Worm (Caenorhabditis elegans) whole organism, L4 larva: ENCODE measurements around the gene lgc-15.

Source experiments
- F49E8.2 ChIP-seq: sonication (generic microtip); optimal IDR thresholded peaks from 2 replicates; lab custom pipeline; 2016; ENCODE audit warnings: missing compliant biosample characterization, mild to moderate bottlenecking, missing genetic modification characterization, borderline replicate concordance
- T26A8.4 ChIP-seq: fragments of 200-800 bp; sonication (Bioruptor generic); IDR thresholded peaks from 2 replicates; pipeline ENCODE4 v1.3.6; 2022; ENCODE audit warnings: missing genetic modification characterization, missing compliant biosample characterization
- Y105C5A.15 ChIP-seq: fragments of 200-800 bp; sonication (Bioruptor generic); IDR thresholded peaks from 2 replicates; pipeline ENCODE4 v1.3.6; 2022; ENCODE audit warnings: missing genetic modification characterization, missing compliant biosample characterization
- Y75B8A.6 ChIP-seq: fragments of 200-800 bp; sonication (Bioruptor generic); IDR thresholded peaks from 2 replicates; pipeline ENCODE4 v1.3.6; 2022; ENCODE audit warnings: missing genetic modification reagents, missing genetic modification characterization, missing compliant biosample characterization
- ZK337.2 ChIP-seq: fragments of 200-800 bp; sonication (Bioruptor generic); IDR thresholded peaks from 2 replicates; pipeline ENCODE4 v1.3.6; 2022; ENCODE audit warnings: missing genetic modification reagents, missing genetic modification characterization, missing compliant biosample characterization
- aha-1 ChIP-seq: fragments of 150-350 bp; peaks from one replicate; lab custom pipeline; 2014; ENCODE audit warnings: missing biosample characterization, missing genetic modification characterization
- ama-1 ChIP-seq: fragments of 150-350 bp; optimal IDR thresholded peaks from 2 replicates; lab custom pipeline; 2014; ENCODE audit warnings: inconsistent platforms, mixed read lengths
- daf-19 ChIP-seq: fragments of 200-800 bp; sonication (Bioruptor generic); conservative IDR thresholded peaks from 2 replicates; pipeline ENCODE4 v1.3.6; 2022; ENCODE audit warnings: missing genetic modification characterization, missing compliant biosample characterization
- daf-8 ChIP-seq: fragments of 200-800 bp; sonication (Bioruptor generic); IDR thresholded peaks from 2 replicates; pipeline ENCODE4 v1.3.6; 2022; ENCODE audit warnings: missing genetic modification characterization, missing compliant biosample characterization
- dmd-6 ChIP-seq: fragments of 200-800 bp; sonication (Bioruptor generic); IDR thresholded peaks from 2 replicates; pipeline ENCODE4 v1.3.6; 2022; ENCODE audit warnings: missing genetic modification reagents, missing genetic modification characterization, missing compliant biosample characterization
- duxl-1 ChIP-seq: sonication (generic microtip); optimal IDR thresholded peaks from 2 replicates; lab custom pipeline; 2016; ENCODE audit warnings: mild to moderate bottlenecking, missing genetic modification characterization, moderate library complexity, missing compliant biosample characterization; ENCODE audit not compliant: poor library complexity
- egl-27 ChIP-seq: sonication (generic microtip); optimal IDR thresholded peaks from 3 replicates; lab custom pipeline; 2017; ENCODE audit warnings: missing biosample characterization, missing genetic modification reagents, missing genetic modification characterization
- gei-8 ChIP-seq: fragments of 200-800 bp; sonication (Bioruptor generic); optimal IDR thresholded peaks from 2 replicates; lab custom pipeline; 2018; ENCODE audit warnings: mild to moderate bottlenecking, missing genetic modification characterization, missing compliant biosample characterization
- hif-1 ChIP-seq, 2 experiments: sonication (generic microtip); optimal IDR thresholded peaks; 2 replicates each; lab custom pipeline; 2016 to 2017; ENCODE audit warnings: missing compliant biosample characterization in 2 of 2, missing genetic modification characterization in 2 of 2, missing genetic modification reagents in 2 of 2, missing genotype in 2 of 2, mild to moderate bottlenecking in 1 of 2
- hlh-11 ChIP-seq: fragments of 200-800 bp; sonication (Bioruptor generic); optimal IDR thresholded peaks from 2 replicates; lab custom pipeline; 2018; ENCODE audit warnings: mild to moderate bottlenecking, missing genetic modification characterization, missing compliant biosample characterization
- hlh-30 ChIP-seq: sonication (generic microtip); optimal IDR thresholded peaks from 2 replicates; lab custom pipeline; 2017; ENCODE audit warnings: antibody characterized with exemption, mild to moderate bottlenecking, missing genetic modification characterization, missing compliant biosample characterization; ENCODE audit not compliant: insufficient read depth
- lin-13 ChIP-seq: fragments of 150-350 bp; optimal IDR thresholded peaks from 2 replicates; lab custom pipeline; 2014; ENCODE audit warnings: missing biosample characterization, missing genetic modification reagents, missing genetic modification characterization
- madf-9 ChIP-seq: fragments of 200-800 bp; sonication (Bioruptor generic); conservative IDR thresholded peaks from 2 replicates; pipeline ENCODE4 v1.3.6; 2022; ENCODE audit warnings: missing genetic modification reagents, missing genetic modification characterization, missing compliant biosample characterization
- nhr-11 ChIP-seq: fragments of 150-350 bp; optimal IDR thresholded peaks from 2 replicates; lab custom pipeline; 2014; ENCODE audit warnings: missing biosample characterization, missing genetic modification characterization
- nhr-111 ChIP-seq: fragments of 200-800 bp; sonication (Bioruptor generic); optimal IDR thresholded peaks from 2 replicates; lab custom pipeline; 2018; ENCODE audit warnings: mild to moderate bottlenecking, missing genetic modification characterization, missing compliant biosample characterization
- nhr-237 ChIP-seq: sonication (generic microtip); optimal IDR thresholded peaks from 2 replicates; lab custom pipeline; 2017; ENCODE audit warnings: missing biosample characterization, missing genetic modification characterization
- nhr-42 ChIP-seq: fragments of 200-800 bp; sonication (Bioruptor generic); IDR thresholded peaks from 2 replicates; pipeline ENCODE4 v1.3.6; 2022; ENCODE audit warnings: missing genetic modification characterization, missing compliant biosample characterization
- nhr-48 ChIP-seq: sonication (generic microtip); optimal IDR thresholded peaks from 2 replicates; lab custom pipeline; 2016; ENCODE audit warnings: mild to moderate bottlenecking, missing genetic modification characterization, missing compliant biosample characterization
- pha-4 ChIP-seq, 2 experiments: fragments of 150-350 bp in 1 of 2; fragments of 200-800 bp in 1 of 2; sonication (Bioruptor generic) in 1 of 2; IDR thresholded peaks in 1 of 2; optimal IDR thresholded peaks in 1 of 2; 2 replicates each; pipeline versions ENCODE4 v1.3.6 to Lab custom; 2014 to 2022; ENCODE audit warnings: missing genetic modification characterization in 2 of 2, missing genetic modification reagents in 2 of 2, missing biosample characterization in 1 of 2, missing compliant biosample characterization in 1 of 2
- set-16 ChIP-seq: fragments of 200-800 bp; sonication (Bioruptor generic); IDR thresholded peaks from 2 replicates; pipeline ENCODE4 v1.3.6; 2022; ENCODE audit warnings: missing genetic modification reagents, missing genetic modification characterization, missing compliant biosample characterization
- unc-39 ChIP-seq: sonication (generic microtip); optimal IDR thresholded peaks from 2 replicates; lab custom pipeline; 2017; ENCODE audit warnings: missing biosample characterization, missing genetic modification characterization
- unc-62 ChIP-seq, 3 experiments: fragments of 150-350 bp in 1 of 3; sonication (generic microtip); optimal IDR thresholded peaks in 2 of 3; peaks in 1 of 3; 1 replicate in 1 of 3; 2 replicates in 2 of 3; lab custom pipeline; 2014 to 2017; ENCODE audit warnings: missing biosample characterization in 3 of 3, missing genetic modification characterization in 3 of 3, missing genetic modification reagents in 3 of 3, missing genotype in 1 of 3
- vab-7 ChIP-seq: fragments of 200-800 bp; sonication (Bioruptor generic); IDR thresholded peaks from 2 replicates; pipeline ENCODE4 v1.3.6; 2022; ENCODE audit warnings: missing genetic modification reagents, missing genetic modification characterization, missing compliant biosample characterization
- zag-1 ChIP-seq: fragments of 150-350 bp; optimal IDR thresholded peaks from 2 replicates; lab custom pipeline; 2014; ENCODE audit warnings: missing biosample characterization, missing genetic modification characterization
- zfp-2 ChIP-seq: sonication (generic microtip); optimal IDR thresholded peaks from 2 replicates; lab custom pipeline; 2016; ENCODE audit warnings: mild to moderate bottlenecking, missing genetic modification characterization, missing compliant biosample characterization
- zip-11 ChIP-seq: fragments of 200-800 bp; sonication (Bioruptor generic); IDR thresholded peaks from 2 replicates; pipeline ENCODE4 v1.3.6; 2022; ENCODE audit warnings: missing genetic modification characterization, missing compliant biosample characterization
- ztf-11 ChIP-seq: fragments of 150-350 bp; optimal IDR thresholded peaks from 2 replicates; lab custom pipeline; 2014; ENCODE audit warnings: missing biosample characterization, missing genetic modification characterization
- ztf-7 ChIP-seq: fragments of 150-350 bp; optimal IDR thresholded peaks from 2 replicates; lab custom pipeline; 2014; ENCODE audit warnings: missing biosample characterization, missing genetic modification characterization

lgc-15 gene

DNA sequence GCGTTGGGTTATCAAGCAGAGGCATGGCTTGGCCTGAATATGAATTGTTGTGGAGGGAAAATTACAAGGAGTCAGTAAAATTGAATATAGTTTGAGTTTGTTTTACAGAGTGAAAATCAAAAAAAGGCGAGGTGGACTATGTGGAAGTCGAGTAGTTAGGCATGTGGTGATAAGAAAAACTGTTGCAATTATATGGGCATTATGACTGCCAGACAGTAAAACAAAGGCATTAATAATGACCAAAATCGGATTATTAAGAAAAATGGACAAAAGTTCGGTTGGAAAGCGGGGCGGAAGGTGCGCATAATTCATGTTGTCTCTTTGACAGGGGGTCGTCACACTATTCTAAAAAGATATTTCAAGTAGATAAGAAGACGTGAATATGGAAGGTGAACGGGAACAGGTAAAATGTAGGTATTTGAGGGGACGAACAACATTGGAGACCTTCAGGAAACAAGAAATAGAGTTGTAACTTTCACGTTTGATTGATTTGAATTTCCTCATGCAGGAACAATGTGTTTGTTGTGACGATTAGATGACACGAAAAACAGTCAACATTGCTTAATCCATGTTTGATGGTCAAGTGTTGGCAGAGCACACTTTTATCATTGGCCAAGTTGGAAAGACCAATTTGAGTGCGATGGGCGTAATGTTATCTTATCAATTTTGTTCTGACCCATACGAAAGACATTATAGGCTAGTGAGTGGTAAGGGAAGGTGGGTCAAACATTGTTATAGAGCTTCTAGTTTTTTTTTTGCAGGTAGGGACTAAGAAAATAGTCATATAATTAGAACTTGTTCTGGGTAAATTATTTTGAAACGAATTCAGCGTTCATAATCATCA is 40.2 kb downstream of the lgc-15 start, which contains the start of gene mfsd-11 (continued):
- no peak for TF ChIP-seq Y75B8A.6 (GFP tag; lab: Robert Waterston, UW)
- no peak for TF ChIP-seq hif-1 (tag; optimal IDR thresholded peaks at IDR 0.05; lab: Kevin White, UChicago)
- TF ChIP-seq, all 104 proteins: peak for 5

DNA sequence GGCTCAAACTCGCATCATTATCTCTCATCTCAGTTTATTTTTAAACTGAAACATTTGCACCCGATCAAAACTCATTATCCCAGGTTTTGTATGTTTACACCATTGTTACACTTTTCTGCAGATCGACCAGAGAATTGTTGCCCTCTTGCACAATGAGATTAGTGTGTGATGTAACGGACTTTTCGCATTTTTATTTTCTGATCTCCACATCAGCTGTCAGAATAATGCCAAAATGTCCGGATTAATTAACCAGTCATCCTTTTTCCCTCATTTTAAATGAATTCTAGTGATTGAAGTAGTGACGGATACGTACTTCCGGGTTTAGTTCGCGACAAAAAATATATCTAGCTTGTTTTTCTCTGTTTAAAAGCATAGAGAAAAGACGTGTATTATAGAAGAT is 44.5 kb downstream of the lgc-15 start:
- TF ChIP-seq nhr-11 (tag; lab: Kevin White, UChicago) (peak; percentile 5), unc-62 (GFP tag; optimal IDR thresholded peaks at IDR 0.05 in 1 of 2; lab: Kevin White, UChicago) (peak in 1 of 2 experiments; percentile 15), unc-62 (tag; optimal IDR thresholded peaks at IDR 0.05; lab: Kevin White, UChicago) (no peak), hlh-30 (tag; lab: Kevin White, UChicago) (no peak)
- TF ChIP-seq, all 104 proteins: peak for 2

DNA sequence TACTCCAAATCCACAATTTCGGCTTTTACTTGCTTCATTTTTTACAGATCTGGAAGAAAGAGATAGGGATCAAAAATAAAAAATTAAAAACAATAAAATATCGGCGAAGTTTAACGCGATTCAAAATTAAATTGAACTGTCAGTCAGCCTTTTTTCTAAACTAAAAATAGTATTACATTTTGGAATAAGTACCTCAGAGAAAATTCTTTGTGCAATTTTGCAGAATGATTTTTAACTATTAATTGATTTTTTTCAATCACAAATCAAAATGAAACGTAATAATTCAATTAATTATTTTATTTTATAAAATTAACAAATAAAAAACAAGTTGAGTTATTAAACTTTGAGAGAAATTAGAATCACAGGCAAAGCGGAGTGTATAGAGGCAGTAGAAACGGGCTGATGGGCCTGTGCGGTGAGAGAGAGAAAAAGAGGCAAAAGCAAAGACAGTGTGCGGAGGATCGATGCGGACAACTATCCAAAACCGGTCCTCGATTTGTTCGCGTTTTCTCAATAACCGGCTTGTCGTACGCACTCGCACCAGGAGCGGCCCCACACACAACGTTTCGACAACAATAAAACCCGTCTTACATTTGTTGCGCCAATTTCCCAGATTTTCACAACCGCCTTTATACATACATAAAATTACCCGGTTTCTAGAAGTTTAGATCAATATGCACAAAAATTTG is 46.0 kb downstream of the lgc-15 start, which contains the start of gene F57G12.2:
F57G12.2 (minus strand) TSS at position 51 of the 689 bp plus-strand sequence.
- TF ChIP-seq nhr-42 (GFP tag; lab: Robert Waterston, UW) (no peak), unc-62 (GFP tag; optimal IDR thresholded peaks at IDR 0.05 in 1 of 2; lab: Kevin White, UChicago) (peak in 1 of 2 experiments; percentile 25), unc-62 (tag; optimal IDR thresholded peaks at IDR 0.05; lab: Kevin White, UChicago) (no peak), ztf-11 (no peak), zip-11 (GFP tag; lab: Robert Waterston, UW) (no peak), hlh-11 (tag; lab: Kevin White, UChicago) (peak; percentile 22), duxl-1 (tag; lab: Kevin White, UChicago) (no peak), ZK337.2 (GFP tag; lab: Robert Waterston, UW) (no peak), zfp-2 (tag; lab: Kevin White, UChicago) (no peak), nhr-48 (tag; lab: Kevin White, UChicago) (peak; percentile 26), T26A8.4 (GFP tag; lab: Robert Waterston, UW) (no peak), F49E8.2 (tag; lab: Kevin White, UChicago) (no peak)

DNA sequence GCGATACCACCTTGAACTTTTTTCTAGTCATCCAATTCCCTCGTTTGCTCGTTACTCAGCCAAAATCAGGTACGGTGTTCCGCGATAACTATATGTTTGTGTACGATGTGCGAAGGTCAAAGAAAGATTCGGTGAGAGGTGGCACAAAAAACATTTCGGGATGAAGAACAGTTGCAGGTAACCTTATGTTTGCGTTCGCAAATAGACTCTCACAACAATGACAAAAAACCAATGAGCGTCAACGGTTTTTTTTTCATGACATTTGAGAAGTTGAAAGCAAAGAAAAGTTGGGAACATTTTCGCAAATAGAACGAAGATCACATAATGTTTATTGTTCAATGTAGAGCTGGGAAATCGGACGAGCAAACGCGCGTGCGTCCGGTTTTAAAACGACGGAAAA is 48.5 kb downstream of the lgc-15 start:
- peak; percentile 30 for TF ChIP-seq aha-1
- no peak for TF ChIP-seq hlh-30 (tag; lab: Kevin White, UChicago)
- TF ChIP-seq pha-4 (GFP tag; IDR thresholded peaks at IDR 0.05; lab: Robert Waterston, UW): peak; percentile 12; the same call in 1 of the 2 replicates
- peak; percentile 83 for TF ChIP-seq pha-4 (tag; optimal IDR thresholded peaks at IDR 0.05; lab: Kevin White, UChicago)
- no peak for TF ChIP-seq dmd-6
- TF ChIP-seq Y105C5A.15 (GFP tag; lab: Robert Waterston, UW): no peak

DNA sequence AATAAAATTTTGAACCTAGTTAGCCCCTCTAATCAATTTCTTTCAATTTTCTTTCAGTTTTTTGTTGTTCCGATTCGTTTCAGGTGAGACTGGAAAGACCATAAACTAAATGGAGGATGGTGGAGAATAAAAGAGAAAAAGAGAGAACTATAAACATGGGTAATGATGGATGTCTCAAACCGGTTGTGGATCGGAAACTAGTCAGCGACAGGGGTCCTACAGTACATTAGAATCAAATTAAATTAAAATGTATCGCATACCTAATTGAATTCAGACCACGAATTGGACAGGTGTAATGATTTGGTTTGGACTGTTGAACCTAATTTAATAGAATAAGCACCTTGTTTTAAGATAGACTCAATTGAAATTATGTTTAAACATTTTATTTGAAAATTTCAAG is 49.9 kb downstream of the lgc-15 start:
- TF ChIP-seq zag-1 (tag; lab: Kevin White, UChicago) (no peak), hif-1 (tag; optimal IDR thresholded peaks at IDR 0.05; lab: Kevin White, UChicago) (no peak), gei-8 (GFP tag; lab: Kevin White, UChicago) (no peak), set-16 (no peak), nhr-237 (no peak), daf-19 (GFP tag; lab: Robert Waterston, UW) (no peak), vab-7 (GFP tag; lab: Robert Waterston, UW) (no peak), unc-39 (tag; lab: Kevin White, UChicago) (no peak), egl-27 (tag; lab: Kevin White, UChicago) (no peak), zip-11 (GFP tag; lab: Robert Waterston, UW) (no peak), ztf-7 (tag; lab: Kevin White, UChicago) (no peak), daf-8 (GFP tag; lab: Robert Waterston, UW) (no peak), lin-13 (no peak), ama-1 (lab: Kevin White, UChicago) (no peak), madf-9 (GFP tag; lab: Robert Waterston, UW) (no peak), nhr-111 (GFP tag; lab: Kevin White, UChicago) (no peak), Y75B8A.6 (GFP tag; lab: Robert Waterston, UW) (no peak)
